Worm (Caenorhabditis elegans): ENCODE results near the gene vav-1.

Gene vav-1

ce11 chrX:9237708-9238107 is 5.8 kb upstream of the vav-1 start (continued):
- TF ChIP-seq nhr-42 (GFP tag; IDR thresholded peaks at IDR 0.05), result no peak
- TF ChIP-seq lir-3 (tag; optimal IDR thresholded peaks at IDR 0.05), result peak; percentile 71
- TF ChIP-seq madf-5 (GFP tag; IDR thresholded peaks at IDR 0.05), result no peak
- TF ChIP-seq dpl-1 (GFP tag; optimal IDR thresholded peaks at IDR 0.05), result no peak
- TF ChIP-seq lin-1 (GFP tag; IDR thresholded peaks at IDR 0.05), result no peak
- no peak for TF ChIP-seq tag-97 (GFP tag; IDR thresholded peaks at IDR 0.05)
- 0 out of 2 replicates have a peak, but pooled peaks have one; percentile 54 for TF ChIP-seq zip-11 (GFP tag; IDR thresholded peaks at IDR 0.05)
- peak; percentile 56; the same call in 1 of the 2 replicates for TF ChIP-seq Y75B8A.6 (GFP tag; IDR thresholded peaks at IDR 0.05)
- TF ChIP-seq Y5F2A.4 (GFP tag; optimal IDR thresholded peaks at IDR 0.05), result peak; percentile 29
- TF ChIP-seq aly-2 (tag; optimal IDR thresholded peaks at IDR 0.05), result no peak
- TF ChIP-seq nhr-111 (GFP tag; optimal IDR thresholded peaks at IDR 0.05), result peak; percentile 2
- TF ChIP-seq nhr-10 (tag; optimal IDR thresholded peaks at IDR 0.05), result no peak
- 0 out of 2 replicates have a peak, but pooled peaks have one; percentile 51 for TF ChIP-seq ctbp-1 (GFP tag; IDR thresholded peaks at IDR 0.05)
- TF ChIP-seq lin-39 (tag; optimal IDR thresholded peaks at IDR 0.05), result no peak
- TF ChIP-seq dmd-9 (GFP tag; IDR thresholded peaks at IDR 0.05), result no peak
- peak; percentile 75; the same call in 1 of the 2 replicates for TF ChIP-seq daf-8 (GFP tag; IDR thresholded peaks at IDR 0.05)
- TF ChIP-seq ama-1 (optimal IDR thresholded peaks at IDR 0.05), result no peak
- TF ChIP-seq T20F7.1 (GFP tag; optimal IDR thresholded peaks at IDR 0.05), result no peak
- peak; percentile 89 for TF ChIP-seq egl-43 (GFP tag; IDR thresholded peaks at IDR 0.05)
- no peak for TF ChIP-seq R02D3.7 (tag; optimal IDR thresholded peaks at IDR 0.05)
- TF ChIP-seq lsy-2 (tag; optimal IDR thresholded peaks at IDR 0.05), result no peak
- no peak for TF ChIP-seq pqm-1 (tag; optimal IDR thresholded peaks at IDR 0.05)
- TF ChIP-seq fos-1 (tag; optimal IDR thresholded peaks at IDR 0.05), result no peak
- no peak for TF ChIP-seq D1046.2 (GFP tag; IDR thresholded peaks at IDR 0.05)
- TF ChIP-seq nhr-11 (tag; optimal IDR thresholded peaks at IDR 0.05), result no peak
- TF ChIP-seq ceh-82 (tag; optimal IDR thresholded peaks at IDR 0.05), result no peak
- TF ChIP-seq hlh-11 (tag; optimal IDR thresholded peaks at IDR 0.05), result peak; percentile 23
- TF ChIP-seq arid-1 (GFP tag; conservative IDR thresholded peaks at IDR 0.05), result 0 out of 2 replicates have a peak, but pooled peaks have one; percentile 62
- TF ChIP-seq ceh-20 (GFP tag; IDR thresholded peaks at IDR 0.05), result no peak
- peak; percentile 74 for TF ChIP-seq F49E8.2 (tag; optimal IDR thresholded peaks at IDR 0.05; ENCODE audit: borderline replicate concordance)
- peak; percentile 49; the same call in 1 of the 2 replicates for TF ChIP-seq mdt-29 (GFP tag; IDR thresholded peaks at IDR 0.05)
- TF ChIP-seq saeg-2 (GFP tag; IDR thresholded peaks at IDR 0.05), result no peak
- peak; percentile 28 for TF ChIP-seq hlh-30 (tag; optimal IDR thresholded peaks at IDR 0.05; ENCODE audit: insufficient read depth)
- TF ChIP-seq Y105C5A.15 (GFP tag; IDR thresholded peaks at IDR 0.05), result no peak
- 0 out of 2 replicates have a peak, but pooled peaks have one; percentile 14 for TF ChIP-seq lin-29 (GFP tag; IDR thresholded peaks at IDR 0.05)
- TF ChIP-seq nhr-48 (tag; optimal IDR thresholded peaks at IDR 0.05), result peak; percentile 59
- 0 out of 2 replicates have a peak, but pooled peaks have one; percentile 45 for TF ChIP-seq ceh-44 (GFP tag; IDR thresholded peaks at IDR 0.05)
- no peak for TF ChIP-seq nhr-76 (tag; optimal IDR thresholded peaks at IDR 0.05)
- no peak for TF ChIP-seq mep-1 (tag; optimal IDR thresholded peaks at IDR 0.05)
- peak; percentile 60 for TF ChIP-seq T26A8.4 (GFP tag; IDR thresholded peaks at IDR 0.05)
- TF ChIP-seq unc-130 (GFP tag; optimal IDR thresholded peaks at IDR 0.05), result peak; percentile 3
- TF ChIP-seq skn-1 (tag; optimal IDR thresholded peaks at IDR 0.05), result no peak
- no peak for TF ChIP-seq ceh-28 (tag; optimal IDR thresholded peaks at IDR 0.05)
- peak; percentile 26 for TF ChIP-seq mxl-3 (GFP tag; optimal IDR thresholded peaks at IDR 0.05)
- TF ChIP-seq nhr-237 (tag; optimal IDR thresholded peaks at IDR 0.05), result no peak
- no peak for TF ChIP-seq zag-1 (tag; optimal IDR thresholded peaks at IDR 0.05)
- TF ChIP-seq rbr-2 (tag; optimal IDR thresholded peaks at IDR 0.05), result no peak
- no peak for TF ChIP-seq php-3 (GFP tag; IDR thresholded peaks at IDR 0.05)
- no peak for TF ChIP-seq ztf-7 (tag; optimal IDR thresholded peaks at IDR 0.05)
- peak; percentile 38 for TF ChIP-seq F10B5.3 (tag; optimal IDR thresholded peaks at IDR 0.05)
- no peak for TF ChIP-seq sdz-12 (GFP tag; optimal IDR thresholded peaks at IDR 0.05)
- peak; percentile 78 for TF ChIP-seq vab-7 (GFP tag; IDR thresholded peaks at IDR 0.05)
- no peak for TF ChIP-seq ceh-62 (tag; optimal IDR thresholded peaks at IDR 0.05)
